Fruit fly (Drosophila melanogaster) whole organism, adult: ENCODE results near the gene CG17026.
A peak's percentile ranks its signal among the peaks of the same experiment; 100 is the strongest.

Experiments used
- CG11617 ChIP-seq: fragments of 200-800 bp; sonication (Bioruptor generic); optimal IDR thresholded peaks from 2 replicates; lab custom pipeline; 2017; ENCODE audit warnings: mild to moderate bottlenecking, missing biosample characterization, missing genetic modification reagents, missing genetic modification characterization
- CG14711 ChIP-seq: fragments of 200-800 bp; sonication (Bioruptor generic); optimal IDR thresholded peaks from 2 replicates; lab custom pipeline; 2018; ENCODE audit warnings: missing biosample characterization, mild to moderate bottlenecking, missing genetic modification characterization, moderate library complexity
- CG33017 ChIP-seq: fragments of 200-800 bp; sonication (Bioruptor generic); optimal IDR thresholded peaks from 2 replicates; lab custom pipeline; 2018; ENCODE audit warnings: missing biosample characterization, mild to moderate bottlenecking, missing genetic modification characterization, moderate library complexity
- CG7045 ChIP-seq: fragments of 200-800 bp; sonication (Bioruptor generic); optimal IDR thresholded peaks from 2 replicates; lab custom pipeline; 2017; ENCODE audit warnings: missing biosample characterization, mild to moderate bottlenecking, missing genetic modification characterization
- Clk ChIP-seq: fragments of 200-800 bp; sonication (Bioruptor generic); optimal IDR thresholded peaks from 2 replicates; lab custom pipeline; 2017; ENCODE audit warnings: missing biosample characterization, missing genetic modification characterization
- Crg-1 ChIP-seq: fragments of 200-800 bp; sonication (Bioruptor generic); optimal IDR thresholded peaks from 2 replicates; lab custom pipeline; 2016; ENCODE audit warnings: missing biosample characterization, missing genetic modification characterization
- Mnt ChIP-seq: fragments of 200-800 bp; sonication (Bioruptor generic); optimal IDR thresholded peaks from 2 replicates; lab custom pipeline; 2016; ENCODE audit warnings: missing biosample characterization, mild to moderate bottlenecking, missing genetic modification characterization
- bab1 ChIP-seq: fragments of 200-800 bp; sonication (Bioruptor generic); optimal IDR thresholded peaks from 3 replicates; lab custom pipeline; 2019; ENCODE audit warnings: missing biosample characterization, mild to moderate bottlenecking, missing genetic modification characterization, moderate library complexity
- cic ChIP-seq: fragments of 200-800 bp; sonication (Bioruptor generic); optimal IDR thresholded peaks from 2 replicates; lab custom pipeline; 2017; ENCODE audit warnings: missing biosample characterization, mild to moderate bottlenecking, missing genetic modification characterization, moderate library complexity
- cnc ChIP-seq, 2 experiments: fragments of >200 bp; optimal IDR thresholded peaks; 2 replicates each; lab custom pipeline; 2017
- kay ChIP-seq: fragments of 200-800 bp; sonication (Bioruptor generic); peaks from one replicate; lab custom pipeline; 2016; ENCODE audit warnings: missing biosample characterization, missing genetic modification characterization, borderline replicate concordance
- pad ChIP-seq: fragments of 200-800 bp; sonication (Bioruptor generic); optimal IDR thresholded peaks from 3 replicates; lab custom pipeline; 2017; ENCODE audit warnings: missing biosample characterization, missing genetic modification characterization, mild to moderate bottlenecking, moderate library complexity, missing genetic modification reagents
- tj ChIP-seq: fragments of 200-800 bp; sonication (Bioruptor generic); optimal IDR thresholded peaks from 3 replicates; lab custom pipeline; 2017; ENCODE audit warnings: missing biosample characterization, mild to moderate bottlenecking, missing genetic modification characterization, moderate library complexity
- toe ChIP-seq: fragments of 200-800 bp; sonication (Bioruptor generic); optimal IDR thresholded peaks from 2 replicates; lab custom pipeline; 2016; ENCODE audit warnings: missing biosample characterization, missing genetic modification characterization

- TF ChIP-seq Clk (GFP tag; lab: Kevin White, UChicago) (no peak), kay (GFP tag; lab: Kevin White, UChicago) (no peak), Mnt (peak; percentile 62), CG33017 (peak; percentile 15), CG7045 (GFP tag; lab: Kevin White, UChicago) (peak; percentile 25), bab1 (peak; percentile 45), Crg-1 (no peak), CG14711 (tag; lab: Kevin White, UChicago) (peak; percentile 49), cic (GFP tag; lab: Kevin White, UChicago) (peak; percentile 68), CG11617 (GFP tag; lab: Kevin White, UChicago) (peak; percentile 44), cnc (optimal IDR thresholded peaks at IDR 0.05; lab: Kevin White, UChicago) (no peak), pad (GFP tag; lab: Kevin White, UChicago) (no peak), tj (GFP tag; lab: Kevin White, UChicago) (peak; percentile 39), toe (GFP tag; lab: Kevin White, UChicago) (peak; percentile 57)
Observed at dm6 chr3L:16004401-16005237, 29.5 kb downstream of the CG17026 start, which contains the start of the genes hzg and mRpS31.
